Fruit fly (Drosophila melanogaster) whole organism, embryonic: ENCODE results near the gene CG34309.

Experiments used
- Atf-2 ChIP-seq: fragments of 200-800 bp; sonication (Bioruptor generic); optimal IDR thresholded peaks from 2 replicates; lab custom pipeline; 2016; ENCODE audit warnings: missing biosample characterization, missing genetic modification characterization
- Atf3 ChIP-seq: fragments of 200-800 bp; sonication (Bioruptor generic); optimal IDR thresholded peaks from 3 replicates; lab custom pipeline; 2016; ENCODE audit warnings: missing biosample characterization, missing genetic modification characterization
- Atf6 ChIP-seq: fragments of 200-800 bp; sonication (Bioruptor generic); IDR thresholded peaks from 2 replicates; pipeline ENCODE4 v1.3.6; 2022; ENCODE audit warnings: missing biosample characterization, missing genetic modification characterization
- CG10654 ChIP-seq: fragments of 200-800 bp; sonication (Bioruptor generic); optimal IDR thresholded peaks from 2 replicates; lab custom pipeline; 2016; ENCODE audit warnings: missing biosample characterization, missing genetic modification characterization
- CG11398 ChIP-seq: fragments of 200-800 bp; sonication (Bioruptor generic); optimal IDR thresholded peaks from 2 replicates; lab custom pipeline; 2016; ENCODE audit warnings: missing biosample characterization, missing genetic modification characterization
- CG11723 ChIP-seq: fragments of 200-800 bp; sonication (Bioruptor generic); optimal IDR thresholded peaks from 2 replicates; lab custom pipeline; 2017; ENCODE audit warnings: missing biosample characterization, mild to moderate bottlenecking, missing genetic modification characterization
- CG12104 ChIP-seq: fragments of 200-800 bp; sonication (Bioruptor generic); optimal IDR thresholded peaks from 3 replicates; lab custom pipeline; 2016; ENCODE audit warnings: missing biosample characterization, missing genetic modification characterization
- CG1233 ChIP-seq: fragments of 200-800 bp; sonication (Bioruptor generic); optimal IDR thresholded peaks from 4 replicates; lab custom pipeline; 2018; ENCODE audit warnings: missing biosample characterization, mild to moderate bottlenecking, missing genetic modification characterization
- CG14667 ChIP-seq: fragments of 200-800 bp; sonication (Bioruptor generic); IDR thresholded peaks from 2 replicates; pipeline ENCODE4 v1.3.6; 2022; ENCODE audit warnings: missing biosample characterization, missing genetic modification characterization
- CG14710 ChIP-seq: fragments of 200-800 bp; sonication (Bioruptor generic); optimal IDR thresholded peaks from 3 replicates; lab custom pipeline; 2019; ENCODE audit warnings: missing biosample characterization, mild to moderate bottlenecking, missing genetic modification characterization, moderate library complexity
- CG1603 ChIP-seq: fragments of 200-800 bp; sonication (Bioruptor generic); optimal IDR thresholded peaks from 2 replicates; lab custom pipeline; 2019; ENCODE audit warnings: missing biosample characterization, mild to moderate bottlenecking, missing genetic modification characterization, moderate library complexity
- CG1647 ChIP-seq: fragments of 200-800 bp; sonication (Bioruptor generic); optimal IDR thresholded peaks from 3 replicates; lab custom pipeline; 2016; ENCODE audit warnings: missing biosample characterization, missing genetic modification characterization
- CG17612 ChIP-seq: fragments of 200-800 bp; sonication (Bioruptor generic); IDR thresholded peaks from 2 replicates; pipeline ENCODE4 v1.3.6; 2022; ENCODE audit warnings: missing biosample characterization, missing genetic modification characterization
- CG31224 ChIP-seq: fragments of 200-800 bp; sonication (Bioruptor generic); IDR thresholded peaks from 2 replicates; pipeline ENCODE4 v1.3.6; 2022; ENCODE audit warnings: missing biosample characterization, missing genetic modification characterization
- CG43689 ChIP-seq: fragments of 200-800 bp; sonication (Bioruptor generic); IDR thresholded peaks from 2 replicates; pipeline ENCODE4 v1.3.6; 2022; ENCODE audit warnings: missing biosample characterization, missing genetic modification characterization
- CG4617 ChIP-seq: fragments of 200-800 bp; sonication (Bioruptor generic); optimal IDR thresholded peaks from 3 replicates; lab custom pipeline; 2016; ENCODE audit warnings: missing biosample characterization, missing genetic modification characterization, borderline replicate concordance
- CG6654 ChIP-seq: fragments of 200-800 bp; sonication (Bioruptor generic); optimal IDR thresholded peaks from 2 replicates; lab custom pipeline; 2017; ENCODE audit warnings: missing biosample characterization, mild to moderate bottlenecking, missing genetic modification characterization
- CG6854 ChIP-seq: fragments of 200-800 bp; sonication (Bioruptor generic); optimal IDR thresholded peaks from 3 replicates; lab custom pipeline; 2017; ENCODE audit warnings: missing biosample characterization, mild to moderate bottlenecking, missing genetic modification characterization
- CG7271 ChIP-seq: fragments of 200-800 bp; sonication (Bioruptor generic); optimal IDR thresholded peaks from 2 replicates; lab custom pipeline; 2018; ENCODE audit warnings: missing biosample characterization, mild to moderate bottlenecking, missing genetic modification characterization, moderate library complexity
- CG7987 ChIP-seq: fragments of 200-800 bp; sonication (Bioruptor generic); optimal IDR thresholded peaks from 2 replicates; lab custom pipeline; 2018; ENCODE audit warnings: missing biosample characterization, mild to moderate bottlenecking, missing genetic modification characterization, moderate library complexity
- CG9437 ChIP-seq: fragments of 200-800 bp; sonication (Bioruptor generic); optimal IDR thresholded peaks from 2 replicates; lab custom pipeline; 2018; ENCODE audit warnings: missing biosample characterization, mild to moderate bottlenecking, missing genetic modification characterization
- CoRest ChIP-seq: fragments of 200-800 bp; sonication (Bioruptor generic); optimal IDR thresholded peaks from 3 replicates; lab custom pipeline; 2018; ENCODE audit warnings: missing biosample characterization, mild to moderate bottlenecking, missing genetic modification characterization, moderate library complexity
- Doc2 ChIP-seq: fragments of 200-800 bp; sonication (Bioruptor generic); IDR thresholded peaks from 2 replicates; pipeline ENCODE4 v1.3.6; 2022; ENCODE audit warnings: missing biosample characterization, missing genetic modification characterization
- Gsc ChIP-seq: fragments of 200-800 bp; sonication (Bioruptor generic); IDR thresholded peaks from 2 replicates; pipeline ENCODE4 v1.3.6; 2022; ENCODE audit warnings: missing biosample characterization, missing genetic modification characterization
- Hr78 ChIP-seq, 2 experiments: fragments of 200-800 bp in 1 of 2; fragments of >200 bp in 1 of 2; sonication (Bioruptor generic) in 1 of 2; optimal IDR thresholded peaks; 2 replicates each; lab custom pipeline; 2017 to 2019; ENCODE audit warnings: missing biosample characterization in 2 of 2, missing genetic modification characterization in 2 of 2, mild to moderate bottlenecking in 1 of 2, moderate library complexity in 1 of 2
- Oli ChIP-seq: fragments of 200-800 bp; sonication (Bioruptor generic); optimal IDR thresholded peaks from 2 replicates; lab custom pipeline; 2018; ENCODE audit warnings: missing biosample characterization, mild to moderate bottlenecking, missing genetic modification characterization, moderate library complexity
- Poxn ChIP-seq: fragments of 200-800 bp; sonication (Bioruptor generic); IDR thresholded peaks from 2 replicates; pipeline ENCODE4 v1.3.6; 2022; ENCODE audit warnings: missing biosample characterization, missing genetic modification characterization
- Scr ChIP-seq: fragments of 200-800 bp; sonication (Bioruptor generic); IDR thresholded peaks from 2 replicates; pipeline ENCODE4 v1.3.6; 2022; ENCODE audit warnings: missing biosample characterization, missing genetic modification characterization; ENCODE audit not compliant: partially characterized antibody
- Side ChIP-seq: fragments of 200-800 bp; sonication (Bioruptor generic); optimal IDR thresholded peaks from 2 replicates; lab custom pipeline; 2016; ENCODE audit warnings: missing biosample characterization, missing genetic modification characterization
- Sox102F ChIP-seq: fragments of 200-800 bp; sonication (Bioruptor generic); optimal IDR thresholded peaks from 2 replicates; lab custom pipeline; 2018; ENCODE audit warnings: missing biosample characterization, mild to moderate bottlenecking, missing genetic modification characterization, moderate library complexity
- Tbp ChIP-seq: fragments of >200 bp; optimal IDR thresholded peaks from 2 replicates; lab custom pipeline; 2018; ENCODE audit warnings: missing biosample characterization, missing genetic modification characterization
- ap ChIP-seq: fragments of 200-800 bp; sonication (Bioruptor generic); IDR thresholded peaks from 2 replicates; pipeline ENCODE4 v1.3.6; 2022; ENCODE audit warnings: missing biosample characterization, missing genetic modification characterization
- chm ChIP-seq: fragments of 200-800 bp; sonication (Bioruptor generic); IDR thresholded peaks from 2 replicates; pipeline ENCODE4 v1.3.6; 2022; ENCODE audit warnings: missing biosample characterization, missing genetic modification characterization
- chn ChIP-seq: fragments of 200-800 bp; sonication (Bioruptor generic); optimal IDR thresholded peaks from 2 replicates; lab custom pipeline; 2016; ENCODE audit warnings: missing biosample characterization, missing genetic modification characterization
- en ChIP-seq: fragments of 200-800 bp; sonication (Bioruptor generic); optimal IDR thresholded peaks from 2 replicates; lab custom pipeline; 2016; ENCODE audit warnings: missing biosample characterization, missing genetic modification characterization
- eve ChIP-seq, 2 experiments: fragments of >200 bp; optimal IDR thresholded peaks; 2 replicates each; lab custom pipeline; 2017; ENCODE audit warnings: missing biosample characterization in 2 of 2, missing genetic modification characterization in 2 of 2
- eyg ChIP-seq: fragments of 200-800 bp; sonication (Bioruptor generic); optimal IDR thresholded peaks from 3 replicates; lab custom pipeline; 2016; ENCODE audit warnings: missing biosample characterization, missing genetic modification characterization
- fru ChIP-seq: fragments of >200 bp; optimal IDR thresholded peaks from 2 replicates; lab custom pipeline; 2017
- ftz-f1 ChIP-seq: fragments of 200-800 bp; sonication (Bioruptor generic); optimal IDR thresholded peaks from 2 replicates; lab custom pipeline; 2016; ENCODE audit warnings: missing biosample characterization, missing genetic modification characterization
- insv ChIP-seq, 2 experiments: fragments of 200-800 bp; sonication (Bioruptor generic); optimal IDR thresholded peaks; 3 replicates each; lab custom pipeline; 2016 to 2018; ENCODE audit warnings: missing biosample characterization in 2 of 2, missing genetic modification characterization in 2 of 2
- jing ChIP-seq: fragments of 200-800 bp; sonication (Bioruptor generic); optimal IDR thresholded peaks from 2 replicates; lab custom pipeline; 2018; ENCODE audit warnings: missing biosample characterization, mild to moderate bottlenecking, missing genetic modification characterization
- ken ChIP-seq: fragments of 200-800 bp; sonication (Bioruptor generic); IDR thresholded peaks from 3 replicates; pipeline ENCODE4 v1.3.6; 2022; ENCODE audit warnings: missing biosample characterization, missing genetic modification characterization
- pfk ChIP-seq: fragments of 200-800 bp; sonication (Bioruptor generic); optimal IDR thresholded peaks from 2 replicates; lab custom pipeline; 2018; ENCODE audit warnings: missing biosample characterization, mild to moderate bottlenecking, missing genetic modification characterization, moderate library complexity
- pum ChIP-seq: fragments of 200-800 bp; sonication (Bioruptor generic); optimal IDR thresholded peaks from 2 replicates; lab custom pipeline; 2016; ENCODE audit warnings: missing biosample characterization, missing genetic modification characterization
- sc ChIP-seq, 3 experiments: fragments of >200 bp in 2 of 3; fragments of 200-800 bp in 1 of 3; sonication (Bioruptor generic) in 1 of 3; optimal IDR thresholded peaks; 2 replicates in 2 of 3; 3 replicates in 1 of 3; lab custom pipeline; 2017; ENCODE audit warnings: mild to moderate bottlenecking in 1 of 3, missing biosample characterization in 1 of 3, missing genetic modification characterization in 1 of 3, missing genetic modification reagents in 1 of 3
- sd ChIP-seq: fragments of 200-800 bp; sonication (Bioruptor generic); optimal IDR thresholded peaks from 3 replicates; lab custom pipeline; 2018; ENCODE audit warnings: missing biosample characterization, mild to moderate bottlenecking, missing genetic modification characterization, moderate library complexity
- seq ChIP-seq: fragments of 200-800 bp; sonication (Bioruptor generic); IDR thresholded peaks from 2 replicates; pipeline ENCODE4 v1.3.6; 2022; ENCODE audit warnings: missing biosample characterization, missing genetic modification characterization
- sima ChIP-seq: fragments of 200-800 bp; sonication (Bioruptor generic); optimal IDR thresholded peaks from 2 replicates; lab custom pipeline; 2016; ENCODE audit warnings: missing biosample characterization, missing genetic modification characterization
- sisA ChIP-seq: fragments of 200-800 bp; sonication (Bioruptor generic); IDR thresholded peaks from 2 replicates; pipeline ENCODE4 v1.3.6; 2022; ENCODE audit warnings: missing biosample characterization, missing genetic modification characterization
- unpg ChIP-seq: fragments of 200-800 bp; sonication (Bioruptor generic); optimal IDR thresholded peaks from 3 replicates; lab custom pipeline; 2018; ENCODE audit warnings: missing biosample characterization, mild to moderate bottlenecking, missing genetic modification characterization, moderate library complexity
- zen ChIP-seq: fragments of 200-800 bp; sonication (Bioruptor generic); optimal IDR thresholded peaks from 3 replicates; lab custom pipeline; 2018; ENCODE audit warnings: missing biosample characterization, mild to moderate bottlenecking, missing genetic modification characterization, moderate library complexity
- zf30C ChIP-seq: fragments of 200-800 bp; sonication (Bioruptor generic); optimal IDR thresholded peaks from 3 replicates; lab custom pipeline; 2018; ENCODE audit warnings: missing biosample characterization, mild to moderate bottlenecking, missing genetic modification characterization

CG34309 gene

DNA sequence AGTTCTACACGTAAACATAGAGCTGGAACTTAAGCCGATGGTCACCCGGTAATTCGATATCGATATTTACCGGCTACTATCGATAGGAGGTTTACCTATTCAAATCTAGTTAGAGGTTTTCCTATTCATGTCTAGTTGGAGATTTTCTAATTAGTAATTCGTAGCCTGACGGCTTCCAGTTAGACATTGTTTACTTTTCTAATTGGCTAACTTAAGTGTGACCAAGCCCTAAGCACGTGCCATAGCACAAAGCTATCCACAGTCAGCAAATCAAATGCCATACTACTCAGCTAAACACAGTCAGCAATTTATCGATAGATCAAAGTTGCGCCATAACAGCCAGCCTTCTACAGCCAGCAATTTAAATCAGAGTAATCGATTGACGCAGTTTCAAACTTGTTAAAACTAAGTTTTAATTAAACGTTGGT lies 30.6 kb downstream of the CG34309 start, which contains the start of gene Dpm3 (continued):
- TF ChIP-seq CG7987 (peak; percentile 9), Atf3 (GFP tag; lab: Kevin White, UChicago) (peak; percentile 23), ken (GFP tag; lab: Robert Waterston, UW) (peak; percentile 51; the same call in 1 of the 3 replicates), sisA (0 out of 2 replicates have a peak, but pooled peaks have one; percentile 20), CG43689 (GFP tag; lab: Robert Waterston, UW) (no peak), chm (GFP tag; lab: Robert Waterston, UW) (no peak), Side (GFP tag; lab: Kevin White, UChicago) (no peak), eve (GFP tag; optimal IDR thresholded peaks at IDR 0.05; lab: Kevin White, UChicago) (no peak), CG1647 (GFP tag; lab: Kevin White, UChicago) (no peak), CG31224 (GFP tag; lab: Robert Waterston, UW) (no peak), ftz-f1 (no peak), CG9437 (GFP tag; lab: Kevin White, UChicago) (peak; percentile 98), CoRest (peak; percentile 76), zen (tag; lab: Kevin White, UChicago) (peak; percentile 68), Gsc (GFP tag; lab: Robert Waterston, UW) (no peak), unpg (GFP tag; lab: Kevin White, UChicago) (no peak), CG6654 (no peak), sima (GFP tag; lab: Kevin White, UChicago) (no peak), Atf6 (no peak), insv (GFP tag; optimal IDR thresholded peaks at IDR 0.05; lab: Kevin White, UChicago) (peak; percentile 100), Oli (tag; lab: Kevin White, UChicago) (no peak), Doc2 (GFP tag; lab: Robert Waterston, UW) (no peak), Sox102F (peak; percentile 13), Poxn (GFP tag; lab: Robert Waterston, UW) (no peak), jing (GFP tag; lab: Kevin White, UChicago) (no peak), CG1603 (peak; percentile 86), Atf-2 (GFP tag; lab: Kevin White, UChicago) (peak; percentile 37), fru (no peak), CG10654 (GFP tag; lab: Kevin White, UChicago) (peak; percentile 8), CG14667 (GFP tag; lab: Robert Waterston, UW) (no peak), CG6854 (GFP tag; lab: Kevin White, UChicago) (no peak), sc (optimal IDR thresholded peaks at IDR 0.05; lab: Kevin White, UChicago) (no peak), sc (GFP tag; optimal IDR thresholded peaks at IDR 0.05; lab: Kevin White, UChicago) (no peak), pum (GFP tag; lab: Kevin White, UChicago) (peak; percentile 41), CG4617 (GFP tag; lab: Kevin White, UChicago) (peak; percentile 60), CG11398 (GFP tag; lab: Kevin White, UChicago) (no peak), sd (no peak), seq (GFP tag; lab: Robert Waterston, UW) (no peak), CG11723 (GFP tag; lab: Kevin White, UChicago) (no peak), Tbp (GFP tag; lab: Kevin White, UChicago) (no peak), ap (GFP tag; lab: Robert Waterston, UW) (no peak), zf30C (no peak), chn (GFP tag; lab: Kevin White, UChicago) (peak; percentile 15), CG14710 (peak; percentile 72), en (GFP tag; lab: Kevin White, UChicago) (no peak), CG17612 (GFP tag; lab: Robert Waterston, UW) (no peak), CG7271 (tag; lab: Kevin White, UChicago) (no peak), Hr78 (GFP tag; optimal IDR thresholded peaks at IDR 0.05; lab: Kevin White, UChicago) (no peak), pfk (GFP tag; lab: Kevin White, UChicago) (no peak), CG1233 (GFP tag; lab: Kevin White, UChicago) (no peak), Scr (peak; percentile 93), CG12104 (GFP tag; lab: Kevin White, UChicago) (no peak), eyg (GFP tag; lab: Kevin White, UChicago) (peak; percentile 23)
